Fruit fly (Drosophila melanogaster) whole organism, larva: ENCODE measurements around the gene pyd3.

Experiments
- noc ChIP-seq: fragments of 200-800 bp; sonication (Bioruptor generic); optimal IDR thresholded peaks from 3 replicates; lab custom pipeline; 2019; ENCODE audit warnings: missing biosample characterization, mild to moderate bottlenecking, missing genetic modification characterization, moderate library complexity

pyd3 gene

DNA sequence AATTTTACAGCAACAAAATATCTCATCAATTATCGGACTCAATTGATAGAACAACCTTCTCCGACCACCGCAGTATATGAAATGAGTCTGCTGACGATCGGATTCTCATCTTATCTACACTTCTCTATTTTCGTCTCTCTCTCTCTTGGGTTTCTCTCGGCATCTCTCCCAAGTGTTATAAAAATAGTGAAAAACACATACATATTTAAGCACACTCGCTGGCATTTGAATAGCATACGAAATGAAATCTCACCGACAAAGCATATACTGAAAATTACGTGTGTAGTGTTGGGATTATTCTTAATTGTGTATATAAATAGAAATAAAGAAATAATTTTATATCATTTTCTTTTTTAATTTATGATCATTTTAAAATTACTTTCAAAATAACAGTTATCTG lies at the start of gene pyd3:
Gene pyd3, minus strand, starts transcription at position 87 of the 400 bp plus-strand sequence.
- TF ChIP-seq noc (tag; lab: Kevin White, UChicago), result no peak

DNA sequence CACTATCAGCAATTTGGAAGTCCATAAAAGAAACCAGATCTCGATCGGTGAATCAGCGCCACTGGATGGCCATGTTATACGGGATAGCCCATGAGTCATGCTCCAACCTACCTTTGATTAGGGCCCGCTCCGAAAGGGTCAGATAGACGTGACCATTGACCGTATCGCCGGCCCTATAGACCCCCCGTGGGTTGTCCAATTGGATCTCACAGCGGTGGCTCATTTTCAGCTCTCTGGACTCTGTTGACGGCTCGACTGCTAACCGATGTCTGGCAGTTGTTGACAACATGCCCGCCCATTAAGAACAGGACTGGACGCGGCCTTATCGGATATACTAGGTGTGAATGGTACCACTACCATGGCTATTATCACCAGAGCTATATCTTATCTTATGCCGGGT lies 48.6 kb upstream of the pyd3 start, which contains the start of gene CG18744:
Gene CG18744, minus strand, starts transcription at position 247 of the 400 bp plus-strand sequence.
- TF ChIP-seq noc (tag; lab: Kevin White, UChicago), result peak; percentile 19

DNA sequence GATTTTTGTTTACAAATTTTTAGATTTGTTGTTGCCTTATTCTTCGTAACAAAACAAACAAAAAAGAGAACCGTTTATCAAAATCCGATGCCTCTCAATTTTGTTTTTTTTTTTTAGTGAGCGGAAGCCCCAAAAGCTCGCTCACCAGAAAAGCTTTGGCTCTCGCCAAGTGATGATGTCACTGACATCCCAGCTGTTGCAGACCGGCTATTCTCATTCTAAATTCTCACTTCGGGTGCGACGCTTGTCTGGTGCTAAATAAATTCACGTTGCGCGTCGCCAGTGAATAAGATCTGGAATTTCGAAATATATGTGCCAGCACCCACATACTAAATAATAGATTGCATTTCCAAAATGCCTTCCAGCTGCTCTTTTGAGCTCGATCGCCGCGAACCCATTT lies 44.0 kb upstream of the pyd3 start, which contains the start of gene CG2641:
Gene CG2641, plus strand, starts transcription at position 215 of the 400 bp plus-strand sequence.
- peak; percentile 17 for TF ChIP-seq noc (tag; lab: Kevin White, UChicago)

DNA sequence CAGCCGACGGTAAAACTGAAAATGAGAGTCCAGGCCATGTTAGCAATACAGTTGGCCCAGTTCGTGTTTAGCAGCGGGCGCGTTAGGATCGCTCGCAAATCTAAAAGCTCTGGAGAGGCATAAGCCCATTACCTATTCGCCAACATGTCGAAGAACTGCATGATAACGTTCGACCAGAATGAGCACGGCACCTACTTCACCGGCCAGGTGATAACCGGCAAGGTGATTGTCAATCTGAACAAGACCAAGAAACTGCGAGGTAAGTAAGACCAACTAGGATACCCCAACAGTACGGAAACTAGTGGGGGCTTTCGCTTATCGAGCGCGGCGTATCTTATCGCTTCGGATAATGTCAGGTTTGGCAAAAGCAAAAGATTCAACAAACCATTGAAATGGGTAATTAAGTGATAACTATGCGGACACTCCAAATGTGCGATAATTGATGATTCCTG lies 40.7 kb upstream of the pyd3 start, which contains the start of gene CG10086:
Gene CG10086, plus strand, starts transcription at position 51 of the 452 bp plus-strand sequence.
- peak; percentile 44 for TF ChIP-seq noc (tag; lab: Kevin White, UChicago)

DNA sequence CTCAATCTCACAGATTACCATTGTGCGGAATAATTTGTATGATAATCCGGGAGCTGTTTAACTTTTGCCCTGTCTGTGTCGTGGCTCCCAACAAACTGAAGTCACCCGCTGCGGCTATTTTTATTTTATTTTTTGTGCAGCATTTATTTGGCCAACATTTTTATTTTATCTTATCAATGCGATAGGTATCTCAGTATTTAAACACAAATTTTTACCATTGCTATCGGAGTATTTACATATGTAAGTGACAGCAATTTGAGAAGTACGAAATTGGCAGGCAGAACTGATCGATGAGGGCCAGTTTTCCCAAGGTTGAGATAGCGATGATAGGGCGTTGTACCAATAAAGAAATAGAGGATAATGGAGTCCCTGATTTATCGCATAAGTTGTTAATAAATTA lies 40.2 kb upstream of the pyd3 start, which contains the start of gene CG18746:
Gene CG18746, minus strand, starts transcription at position 101 of the 400 bp plus-strand sequence.
- TF ChIP-seq noc (tag; lab: Kevin White, UChicago), result no peak

DNA sequence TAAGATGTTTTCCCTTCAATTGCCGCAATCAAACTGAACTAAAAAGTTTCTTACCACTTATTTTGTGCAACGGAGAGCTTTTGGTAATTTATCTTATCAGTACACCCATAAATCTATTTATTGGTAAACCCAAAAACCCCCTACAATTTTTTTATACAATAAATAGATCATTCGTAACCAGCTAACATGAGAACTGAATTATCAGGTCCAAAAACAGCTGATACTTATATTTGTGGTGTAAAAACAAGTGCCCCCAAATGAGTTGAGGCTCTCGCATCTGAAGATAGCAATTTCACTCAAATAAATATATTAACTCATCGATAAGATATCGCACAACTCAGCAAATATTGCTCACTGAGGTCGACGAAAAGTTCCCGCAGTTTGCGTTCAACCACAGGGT lies 38.0 kb upstream of the pyd3 start, which contains the start of gene CG18748:
Gene CG18748, minus strand, starts transcription at position 25 of the 400 bp plus-strand sequence.
- peak; percentile 20 for TF ChIP-seq noc (tag; lab: Kevin White, UChicago)

DNA sequence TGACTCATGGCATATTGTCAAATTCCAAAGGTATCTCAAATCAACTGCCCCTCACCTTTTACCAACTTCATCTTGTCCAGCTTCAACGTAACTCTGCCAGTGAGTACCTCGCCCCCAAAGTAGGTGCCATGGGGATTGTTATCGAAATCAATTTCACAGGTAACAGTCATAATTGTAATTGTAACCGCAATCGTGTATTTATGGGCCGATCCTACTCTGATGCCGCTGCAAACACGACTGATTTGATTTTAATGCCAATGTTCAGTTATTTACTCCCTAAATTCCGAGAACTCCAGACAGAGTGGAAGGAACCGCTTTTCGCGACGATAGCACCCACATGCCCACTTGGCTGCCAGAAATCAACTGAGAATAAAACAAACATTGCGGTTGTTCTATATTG lies 35.9 kb upstream of the pyd3 start, which contains the start of gene CG18745:
Gene CG18745, minus strand, starts transcription at position 336 of the 400 bp plus-strand sequence.
- TF ChIP-seq noc (tag; lab: Kevin White, UChicago), result peak; percentile 41

DNA sequence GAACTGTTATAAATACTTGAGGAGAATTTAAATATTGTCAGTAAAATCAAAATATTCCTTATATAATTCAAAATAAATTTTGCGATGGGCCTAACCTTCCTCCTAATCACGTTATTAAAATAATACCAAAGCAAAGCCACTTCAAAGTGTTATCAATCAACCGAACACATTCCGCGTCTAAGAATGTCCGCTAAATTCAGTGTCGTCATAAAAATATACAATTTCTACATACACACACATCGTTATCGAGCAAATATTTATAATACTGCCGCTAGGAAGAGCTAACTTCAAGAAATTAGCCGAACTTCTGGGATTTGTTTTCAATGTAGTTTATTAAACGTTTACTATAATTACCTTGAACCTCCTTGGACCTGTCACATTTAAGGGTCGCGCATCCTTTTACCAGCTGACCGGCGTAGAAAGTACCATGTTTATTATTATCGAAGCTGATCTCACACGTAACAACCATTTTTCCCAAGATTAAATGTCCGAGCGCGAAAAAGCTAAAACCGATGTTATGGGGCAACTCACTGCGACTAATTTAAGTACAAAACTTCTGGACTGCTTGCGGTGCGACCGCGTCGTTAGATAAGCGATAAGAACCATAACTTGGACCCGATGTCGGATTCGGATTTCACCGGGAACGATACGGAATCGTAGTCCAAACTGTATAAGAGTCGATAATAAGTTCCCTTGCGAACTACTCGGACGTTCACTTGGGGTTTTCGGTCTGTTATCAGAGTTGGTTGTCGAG lies 33.2 kb upstream of the pyd3 start, which contains the start of gene CG18747:
Gene CG18747, minus strand, starts transcription at position 514 of the 754 bp plus-strand sequence.
- peak; percentile 11 for TF ChIP-seq noc (tag; lab: Kevin White, UChicago)

DNA sequence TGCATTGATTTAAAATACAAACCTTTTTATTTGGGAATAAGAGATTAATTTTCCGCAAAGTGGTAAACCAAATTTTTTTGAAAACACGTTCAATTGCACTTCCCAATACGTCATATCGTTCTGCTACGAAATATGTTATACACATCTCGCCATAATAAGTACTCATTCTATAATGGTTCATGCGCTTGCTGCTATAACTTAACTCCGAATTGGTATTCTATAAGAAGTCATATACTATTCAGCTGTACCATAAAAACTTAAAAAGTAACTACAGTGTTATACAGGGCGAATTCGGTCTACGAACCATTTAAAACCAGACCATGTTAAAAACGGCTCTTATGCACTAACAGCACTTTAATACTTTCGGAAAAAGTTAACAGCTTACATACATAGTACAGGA lies 29.7 kb upstream of the pyd3 start:
- TF ChIP-seq noc (tag; lab: Kevin White, UChicago), result no peak

DNA sequence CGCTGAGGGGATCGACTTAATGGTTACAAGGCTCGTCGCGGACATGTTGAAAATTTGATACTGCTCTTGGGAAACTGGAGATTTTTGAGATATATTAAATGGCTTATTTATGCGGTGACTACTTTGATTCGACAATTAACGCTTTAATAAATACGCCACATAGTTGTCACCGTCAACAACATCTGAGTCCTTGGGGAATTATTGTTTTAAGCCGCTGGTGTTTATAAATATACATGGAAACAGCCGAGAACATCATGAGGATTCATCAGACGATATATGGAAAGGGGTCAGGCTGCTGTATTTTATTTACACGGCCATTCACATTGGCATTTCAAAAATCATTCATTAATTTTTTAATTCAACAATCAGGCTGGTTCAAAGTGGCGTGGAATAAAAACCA lies 21.8 kb upstream of the pyd3 start, which contains the start of gene CG11286:
Gene CG11286, minus strand, starts transcription at position 101 of the 400 bp plus-strand sequence.
- TF ChIP-seq noc (tag; lab: Kevin White, UChicago), result no peak

DNA sequence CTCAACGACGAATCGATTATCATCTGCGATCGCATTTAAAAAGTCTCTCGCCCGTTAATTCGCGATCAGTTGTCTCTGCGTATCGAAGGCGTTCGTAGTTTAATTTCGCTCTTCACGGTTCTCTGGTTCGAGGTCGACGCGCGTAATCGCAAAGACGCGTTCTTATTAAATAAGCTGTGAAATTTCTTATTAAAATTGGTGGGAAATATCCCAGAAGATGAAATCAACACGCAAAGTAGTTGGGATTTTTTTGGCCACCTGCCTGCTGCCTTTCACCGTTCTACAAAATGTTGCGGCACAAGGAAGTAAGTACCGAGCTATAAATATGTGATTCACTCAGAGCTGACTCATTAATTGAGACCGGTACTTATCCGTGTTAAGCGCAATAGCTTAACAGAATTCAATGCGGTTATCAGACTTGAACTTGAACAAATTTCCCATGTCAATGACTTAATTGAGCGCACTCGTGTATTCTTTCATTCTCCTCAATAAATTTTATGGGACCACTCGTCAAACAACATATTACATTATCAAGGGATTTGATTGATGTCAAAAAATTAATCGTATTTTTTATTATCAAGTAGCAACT lies 11.2 kb upstream of the pyd3 start:
- no peak for TF ChIP-seq noc (tag; lab: Kevin White, UChicago)

DNA sequence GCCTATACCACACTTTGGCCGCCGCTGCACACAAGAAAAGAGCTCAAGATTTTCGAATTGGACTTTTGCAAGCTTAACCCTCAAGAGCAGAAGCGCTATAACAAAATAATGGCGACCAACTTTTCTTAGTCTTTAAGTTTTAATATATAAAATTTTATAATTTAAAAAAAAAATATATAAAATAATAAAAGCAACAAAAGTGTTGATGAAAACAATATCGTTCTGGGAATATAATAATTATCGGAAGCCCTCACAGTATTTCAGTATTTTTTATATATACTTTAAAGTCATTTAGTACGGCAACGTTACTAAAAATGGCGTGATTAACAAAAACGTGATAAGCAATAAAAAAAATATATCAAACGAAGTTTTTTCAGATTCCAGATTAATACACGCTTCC lies 9.6 kb upstream of the pyd3 start, which contains the start of gene Sp7:
Gene Sp7, plus strand, starts transcription at position 301 of the 400 bp plus-strand sequence.
- no peak for TF ChIP-seq noc (tag; lab: Kevin White, UChicago)

DNA sequence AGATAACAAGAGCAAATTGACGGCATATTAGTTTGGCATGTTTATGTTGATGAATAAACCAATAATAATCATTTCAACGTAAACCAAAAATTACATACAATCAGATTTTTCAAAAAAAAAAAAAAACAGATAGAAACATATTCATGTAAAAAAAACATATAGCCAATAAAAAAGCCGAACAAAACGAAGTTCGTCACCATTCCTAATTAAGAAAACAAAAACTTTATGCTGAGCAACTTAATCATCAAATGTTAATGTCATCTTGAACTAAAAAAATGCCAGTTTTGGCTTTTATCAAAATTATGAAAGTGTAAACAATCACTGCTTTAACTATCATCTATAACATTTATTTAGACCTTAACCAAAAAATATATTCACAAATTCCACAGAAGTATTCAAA lies 7.9 kb upstream of the pyd3 start, which contains the start of gene CG10919:
Gene CG10919, plus strand, starts transcription at position 301 of the 400 bp plus-strand sequence.
- no peak for TF ChIP-seq noc (tag; lab: Kevin White, UChicago)

DNA sequence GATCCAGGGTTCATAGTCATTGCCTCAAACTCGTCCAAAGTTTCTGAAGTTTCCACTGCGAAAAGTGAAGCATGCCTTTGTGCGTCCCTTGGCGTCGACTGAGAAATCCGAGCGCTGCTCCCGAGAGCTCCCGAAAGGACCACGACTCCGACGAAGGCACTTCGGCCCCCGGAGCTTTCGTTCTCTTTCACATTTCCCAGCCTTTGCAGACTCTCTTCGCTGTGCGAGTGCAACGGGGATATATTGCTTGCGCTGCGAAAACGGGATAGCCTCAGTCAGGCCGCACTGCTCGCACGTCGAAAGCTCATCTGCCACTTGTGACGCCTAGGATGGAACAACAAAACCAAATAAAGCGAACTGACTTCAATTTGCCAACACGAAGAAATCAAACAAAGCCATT lies 3.6 kb upstream of the pyd3 start:
- no peak for TF ChIP-seq noc (tag; lab: Kevin White, UChicago)

DNA sequence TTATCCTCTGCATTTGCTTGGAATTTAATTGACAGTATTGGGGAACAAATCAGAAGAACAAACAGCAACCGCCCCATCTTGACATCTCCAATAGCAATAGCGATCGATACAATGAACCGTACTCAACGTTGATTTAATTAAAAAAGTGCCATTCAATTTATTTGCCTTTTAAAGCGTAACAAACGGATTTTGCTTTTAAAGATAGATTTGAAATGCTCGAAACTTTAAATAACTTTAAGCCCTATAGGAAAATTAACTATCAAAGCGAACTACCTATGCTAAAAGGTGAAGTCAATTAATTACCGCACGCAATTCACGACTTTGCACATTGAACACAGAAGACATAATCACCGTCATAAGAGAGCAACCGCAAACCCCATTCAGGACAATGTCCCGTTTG lies 10.4 kb downstream of the pyd3 start, which contains the start of gene CG43254:
Gene CG43254, minus strand, starts transcription at position 101 of the 400 bp plus-strand sequence.
- no peak for TF ChIP-seq noc (tag; lab: Kevin White, UChicago)

DNA sequence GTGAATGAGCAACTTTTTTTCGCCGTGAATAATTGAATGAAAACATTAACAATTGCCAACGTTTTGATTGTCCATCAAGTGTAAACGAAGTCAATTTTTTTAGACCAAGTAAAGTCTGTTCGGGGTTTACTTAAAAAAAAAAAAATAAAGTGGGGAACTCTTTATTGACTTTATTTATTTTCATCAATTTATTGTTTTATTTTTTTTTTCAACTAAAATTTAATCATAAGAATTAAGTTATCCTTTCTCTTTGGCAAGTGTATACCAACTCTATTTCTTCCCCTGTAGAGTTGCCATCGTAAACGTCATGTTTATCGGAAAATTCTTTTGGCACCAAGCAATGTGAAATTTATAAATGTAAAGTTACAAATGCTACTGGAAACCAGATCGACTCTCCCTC lies 27.8 kb downstream of the pyd3 start, which contains the start of gene CG2616:
Gene CG2616, plus strand, starts transcription at position 301 of the 400 bp plus-strand sequence.
- TF ChIP-seq noc (tag; lab: Kevin White, UChicago), result no peak
